Worm (Caenorhabditis elegans) whole organism, dauer: ENCODE data around the gene tpi-1.

Source experiments
- unc-62 ChIP-seq: sonication (generic microtip); optimal IDR thresholded peaks from 2 replicates; lab custom pipeline; 2017; ENCODE audit warnings: missing biosample characterization, missing genetic modification reagents, missing genetic modification characterization

Gene tpi-1

DNA sequence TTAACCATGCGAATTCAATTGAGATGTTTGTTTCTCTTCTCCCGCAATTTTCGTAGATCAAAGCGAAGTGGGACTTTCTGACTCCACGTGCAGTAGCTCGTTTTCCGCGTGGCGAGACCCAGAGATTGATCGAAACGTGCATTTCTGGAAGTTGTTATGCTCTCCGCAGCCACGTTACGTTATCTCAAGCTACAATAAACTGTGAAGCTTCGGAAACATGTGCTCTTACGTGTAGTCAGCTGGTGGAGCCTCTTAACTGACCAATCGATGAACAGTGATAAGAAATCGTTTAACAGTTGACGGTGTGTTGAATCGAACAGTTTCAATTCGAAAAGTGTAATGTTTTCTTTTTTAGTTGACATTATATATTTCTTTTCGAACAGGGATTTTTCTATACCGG is 13.2 kb upstream of the tpi-1 start:
- TF ChIP-seq unc-62 (GFP tag; lab: Kevin White, UChicago), result no peak

DNA sequence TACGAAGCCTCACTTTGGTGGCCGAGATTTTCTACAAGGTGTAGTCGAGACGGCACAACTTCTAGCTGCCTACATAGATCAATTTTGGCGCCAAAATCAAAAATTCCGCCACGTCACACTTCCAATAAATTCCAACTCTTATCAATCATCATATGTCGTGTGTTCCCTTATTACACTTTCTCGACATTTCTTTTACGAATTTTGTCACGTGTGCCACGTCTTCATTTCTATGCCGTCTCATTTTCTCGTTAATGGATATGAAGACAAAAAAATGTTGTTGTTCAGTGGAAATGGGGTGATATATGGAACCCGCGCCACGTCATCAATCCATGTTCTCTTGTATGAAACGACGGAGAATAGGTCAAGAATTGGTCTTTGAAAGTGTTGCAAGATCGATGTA is 12.7 kb upstream of the tpi-1 start:
- no peak for TF ChIP-seq unc-62 (GFP tag; lab: Kevin White, UChicago)

DNA sequence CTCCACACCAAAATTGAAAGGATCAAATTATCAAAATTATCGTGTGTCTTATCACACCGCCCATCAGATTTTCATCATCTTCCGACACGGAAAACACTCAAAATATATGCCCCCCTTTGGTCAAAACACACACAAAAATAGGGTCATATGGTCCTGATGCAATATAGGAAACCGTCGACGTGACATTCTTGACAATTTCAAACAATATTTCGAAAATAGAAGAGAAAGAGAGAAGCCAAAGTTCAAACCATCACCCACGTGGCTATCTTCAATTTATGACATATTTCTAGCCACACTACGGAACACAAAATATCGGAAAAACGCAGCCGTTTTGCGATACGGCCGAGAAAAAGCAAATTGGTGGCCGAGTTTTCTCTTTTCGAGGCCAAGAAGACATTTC is 11.7 kb upstream of the tpi-1 start:
- no peak for TF ChIP-seq unc-62 (GFP tag; lab: Kevin White, UChicago)

DNA sequence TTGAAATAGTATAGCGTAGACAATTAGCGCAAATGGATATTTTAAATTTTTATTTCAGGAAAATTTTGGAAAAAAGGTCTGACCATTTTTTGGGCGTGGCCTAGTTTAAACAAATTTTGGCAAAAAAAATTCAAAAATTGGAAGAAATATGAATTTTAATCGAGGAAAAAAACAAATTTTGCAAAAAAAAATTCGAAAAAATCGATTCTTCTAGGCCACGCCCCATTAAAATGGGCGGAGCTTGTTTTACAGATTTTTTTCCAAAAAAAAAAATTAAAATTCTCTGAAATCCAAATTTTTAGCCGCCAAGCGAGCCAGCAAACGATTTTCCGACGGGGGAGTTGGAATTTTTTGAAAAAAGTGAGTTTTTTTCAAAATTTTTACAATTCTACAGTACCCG is 10.3 kb upstream of the tpi-1 start, which contains the start of gene nadk-2:
nadk-2 (plus strand) TSS at position 301 of the 400 bp plus-strand sequence.
- no peak for TF ChIP-seq unc-62 (GFP tag; lab: Kevin White, UChicago)

DNA sequence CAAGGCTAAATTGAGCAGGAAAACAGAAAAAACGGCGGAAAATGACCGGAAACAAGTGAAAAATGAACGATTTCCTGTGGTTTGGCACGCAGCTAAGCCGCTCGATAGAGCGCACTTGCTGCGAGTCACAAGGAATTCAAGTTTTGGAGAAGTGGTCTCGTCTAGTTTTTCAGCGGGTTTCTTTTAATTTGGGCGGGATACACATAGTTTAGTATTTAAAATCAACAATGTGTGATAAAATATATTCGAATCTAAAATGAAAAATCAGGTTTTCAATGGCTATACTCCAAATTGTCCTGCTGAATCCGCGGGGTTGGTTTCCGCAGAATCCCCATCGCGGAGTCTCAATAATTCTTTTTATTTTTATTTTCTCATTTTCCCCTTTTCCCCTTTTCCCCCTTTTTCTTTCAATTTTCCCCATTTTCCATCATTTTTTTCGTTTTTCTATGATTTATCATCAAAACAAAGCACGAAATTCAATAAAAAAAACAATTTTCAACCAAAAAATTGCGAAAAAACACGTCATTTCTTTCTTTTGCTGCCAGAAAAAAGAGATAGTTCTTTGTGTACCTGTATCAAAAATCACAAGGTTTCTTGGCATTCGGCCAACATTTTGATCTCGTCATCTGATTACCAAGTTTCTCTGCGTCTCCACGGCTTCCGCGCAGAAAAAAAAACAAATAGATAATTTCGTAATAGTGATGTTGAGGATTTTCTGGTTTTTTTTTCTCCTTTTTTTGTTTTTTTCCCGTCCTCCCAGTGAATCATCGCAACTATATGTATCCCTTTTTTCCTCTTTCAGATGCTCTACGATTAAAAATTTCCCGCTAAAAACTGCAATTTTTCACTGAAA is 3.4 kb upstream of the tpi-1 start, which contains the start of gene ippk-1:
ippk-1 (plus strand) TSS at position 803 of the 853 bp plus-strand sequence.
- no peak for TF ChIP-seq unc-62 (GFP tag; lab: Kevin White, UChicago)

DNA sequence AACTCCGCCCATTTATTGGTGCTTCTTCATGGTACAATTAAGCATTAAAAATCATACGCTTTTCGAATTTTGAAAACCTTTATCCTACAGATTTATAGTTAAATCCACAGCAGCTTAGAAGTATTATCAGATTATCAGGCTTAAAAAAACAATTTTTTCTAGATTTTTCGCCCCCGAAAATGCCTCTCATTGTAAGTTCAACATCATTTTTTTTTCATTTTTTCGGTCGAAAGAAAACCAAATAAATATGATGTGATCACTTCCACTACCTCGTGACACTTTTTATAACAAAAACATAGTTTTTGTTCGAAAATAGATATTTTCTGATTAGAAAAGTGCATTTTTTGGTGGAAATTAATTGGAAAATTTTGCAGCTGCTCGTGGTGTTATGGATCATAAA is 2.2 kb upstream of the tpi-1 start:
- no peak for TF ChIP-seq unc-62 (GFP tag; lab: Kevin White, UChicago)

DNA sequence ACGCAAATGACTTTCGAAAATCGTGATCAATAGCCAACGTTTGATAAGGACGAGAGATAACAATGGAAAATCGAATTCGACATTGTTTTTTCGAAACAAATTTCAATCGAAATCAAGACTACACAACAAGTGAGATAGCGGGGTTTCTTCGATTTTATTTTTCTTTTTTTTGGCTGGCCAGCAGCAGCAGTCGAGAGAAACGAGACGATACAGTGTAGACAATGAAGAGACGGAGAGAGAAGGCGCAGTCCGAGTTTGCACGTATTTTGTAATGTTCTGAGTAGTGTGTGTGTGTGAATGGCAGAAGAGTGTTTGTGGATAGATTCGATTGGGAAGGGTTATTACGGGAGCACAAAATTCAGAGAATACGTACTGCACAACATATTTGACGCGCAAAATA is 1.2 kb upstream of the tpi-1 start:
- no peak for TF ChIP-seq unc-62 (GFP tag; lab: Kevin White, UChicago)

DNA sequence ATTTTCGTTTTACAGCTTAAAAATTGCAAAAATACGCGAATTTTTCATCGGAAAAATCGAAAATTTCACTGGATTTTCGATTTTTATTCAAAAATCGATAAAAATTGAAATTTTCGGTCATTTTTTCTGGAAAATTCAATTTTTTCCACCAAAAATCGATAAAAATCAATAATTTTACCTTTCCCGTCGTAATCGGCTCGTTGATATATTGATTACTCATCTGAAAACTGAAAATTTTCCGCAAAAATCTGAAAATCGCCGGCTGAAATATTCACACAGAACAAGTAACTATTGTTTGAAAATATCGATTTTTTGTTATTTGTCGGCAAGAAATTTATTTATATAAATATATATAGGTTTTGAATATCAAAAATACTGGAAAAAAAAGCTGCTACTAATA is 2.4 kb downstream of the tpi-1 start, which contains the start of gene cyn-16:
cyn-16 (minus strand) TSS at position 227 of the 400 bp plus-strand sequence.
- TF ChIP-seq unc-62 (GFP tag; lab: Kevin White, UChicago), result no peak

DNA sequence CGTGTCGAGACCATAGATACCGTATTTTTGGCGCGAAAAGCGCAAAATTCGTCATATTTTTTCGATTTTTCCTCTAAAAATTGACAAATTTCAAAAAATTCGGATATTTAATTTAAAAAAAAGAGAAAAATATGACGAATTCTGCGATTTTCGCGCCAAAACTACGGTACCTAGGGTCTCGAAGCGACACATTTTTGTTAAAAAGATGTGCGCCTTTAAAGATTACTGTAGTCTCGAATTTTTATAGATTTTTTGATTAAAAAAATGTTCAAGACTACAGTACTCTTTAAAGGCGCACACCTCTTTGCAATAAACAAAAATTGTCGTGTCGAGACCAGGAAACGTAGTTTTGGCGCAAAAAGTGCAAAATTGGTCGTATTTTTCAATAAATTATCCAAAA is 2.9 kb downstream of the tpi-1 start:
- TF ChIP-seq unc-62 (GFP tag; lab: Kevin White, UChicago), result no peak

DNA sequence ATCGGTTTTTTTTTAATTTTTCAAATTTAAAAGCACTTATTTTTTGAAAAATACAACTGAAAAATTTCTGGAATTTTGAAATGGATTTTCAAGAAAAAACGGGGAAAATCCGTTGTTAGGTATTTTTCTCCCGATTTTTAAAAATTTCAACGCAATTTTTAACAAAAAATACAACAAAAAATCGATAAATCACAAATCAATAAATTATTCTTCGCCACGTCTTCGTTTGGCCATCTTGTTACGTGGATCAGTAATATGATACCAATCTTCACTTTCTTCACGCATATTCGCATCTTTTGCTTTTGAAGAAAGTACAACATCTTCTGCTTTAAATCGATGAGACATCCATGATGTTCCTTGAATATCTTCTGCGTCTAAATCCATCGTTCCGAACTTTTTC is 10.2 kb downstream of the tpi-1 start:
- TF ChIP-seq unc-62 (GFP tag; lab: Kevin White, UChicago), result no peak

DNA sequence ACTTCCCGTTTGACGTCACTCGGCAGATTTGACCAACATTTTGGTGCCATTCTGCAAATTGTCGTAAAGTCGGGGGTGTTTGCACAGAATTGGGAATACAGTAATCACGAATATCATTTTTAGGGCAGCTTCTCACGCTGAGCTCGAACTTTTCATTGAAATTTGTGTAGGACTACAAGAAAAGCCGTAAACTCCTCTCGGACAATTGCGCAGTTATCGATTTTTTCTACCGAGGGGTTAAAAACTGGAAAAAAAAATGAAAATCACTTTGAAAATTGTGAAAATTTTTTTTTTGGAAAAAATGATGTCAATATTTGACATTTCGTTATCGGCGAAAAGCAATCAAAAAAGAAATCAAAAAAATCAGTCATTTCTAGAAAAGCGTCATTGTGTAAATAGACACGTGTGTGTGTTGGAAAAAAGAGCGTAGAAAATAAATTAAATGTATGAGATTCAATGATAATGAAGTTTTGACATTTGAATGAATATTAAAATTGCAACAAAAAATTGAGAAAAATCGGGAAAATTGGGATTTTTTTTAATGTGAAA is 11.2 kb downstream of the tpi-1 start, which contains the start of gene Y17G7B.8:
Y17G7B.8 (minus strand) TSS at position 51 of the 549 bp plus-strand sequence.
- no peak for TF ChIP-seq unc-62 (GFP tag; lab: Kevin White, UChicago)

DNA sequence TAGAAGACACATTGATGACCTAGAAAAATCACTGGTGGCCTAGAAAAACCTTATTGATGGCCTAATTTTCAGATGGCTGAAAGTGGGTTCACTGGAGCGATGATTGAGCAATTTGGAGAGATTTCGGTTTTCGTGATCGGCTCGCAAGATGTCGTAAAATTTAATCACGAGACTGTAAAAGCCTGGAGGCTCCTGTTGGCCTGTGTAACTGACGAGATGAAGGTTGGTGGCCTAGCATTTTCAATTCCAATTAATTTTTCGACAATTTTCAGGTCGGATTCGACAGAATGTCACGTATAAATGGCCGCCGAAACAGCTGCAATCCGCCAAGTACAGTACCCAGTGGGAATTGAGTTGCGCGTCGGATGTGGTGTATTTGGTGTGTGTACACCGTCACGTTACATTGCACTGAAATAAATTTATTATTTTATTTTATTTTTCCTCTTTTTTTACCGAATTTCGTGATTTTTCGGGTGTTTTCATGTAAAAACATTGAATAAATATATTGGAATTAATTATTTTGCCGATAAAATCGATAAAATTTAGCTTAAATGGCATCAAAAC is 15.5 kb downstream of the tpi-1 start, which contains the start of gene Y17G7B.12:
Y17G7B.12 (plus strand) TSS at position 547 of the 564 bp plus-strand sequence.
- no peak for TF ChIP-seq unc-62 (GFP tag; lab: Kevin White, UChicago)

DNA sequence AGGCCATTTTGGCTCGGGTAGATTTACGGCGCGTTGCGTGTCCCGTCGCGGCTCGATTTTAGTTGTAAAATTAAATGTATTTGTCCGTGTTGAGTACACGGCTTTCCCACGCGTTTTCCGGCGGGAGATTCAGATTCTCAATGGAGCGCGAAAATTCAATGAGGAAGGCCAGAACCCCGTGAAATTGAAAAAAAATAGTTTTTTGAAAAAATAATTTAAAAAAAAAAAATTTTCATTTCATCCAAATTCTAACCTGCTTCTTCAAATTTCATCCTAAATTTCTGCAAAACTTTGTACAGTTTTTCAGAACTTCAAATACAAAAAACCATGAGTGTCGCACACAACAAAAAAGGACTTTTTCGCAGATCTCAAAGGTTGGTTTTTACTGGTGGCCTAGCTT is 30.2 kb downstream of the tpi-1 start, which contains the start of gene glb-29:
glb-29 (plus strand) TSS at position 301 of the 400 bp plus-strand sequence.
- TF ChIP-seq unc-62 (GFP tag; lab: Kevin White, UChicago), result no peak

DNA sequence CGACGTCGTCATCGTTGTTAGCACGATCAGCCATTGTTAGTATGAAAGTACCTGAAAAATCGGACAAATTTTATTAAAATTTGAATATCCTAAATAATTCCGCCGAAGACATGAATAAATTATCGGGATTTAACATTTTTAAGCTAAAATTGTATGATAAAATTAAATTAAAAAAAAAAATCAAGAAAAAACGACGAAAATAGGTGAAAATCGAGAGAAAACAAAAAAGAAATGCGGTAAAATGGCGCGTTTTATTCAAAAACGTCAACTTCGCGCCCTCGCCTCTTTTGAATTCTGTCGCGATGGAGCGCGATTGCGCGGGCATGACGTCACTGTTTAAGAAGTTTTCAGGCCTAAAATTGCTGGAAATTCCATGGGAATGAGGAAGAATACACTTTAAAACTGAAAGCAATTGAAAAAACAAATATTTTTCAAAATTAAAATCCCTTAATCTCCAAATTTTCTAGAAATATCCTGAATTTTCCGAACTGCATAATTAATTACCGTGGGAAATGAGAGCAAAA is 32.3 kb downstream of the tpi-1 start, which contains the start of gene mcm-2:
mcm-2 (minus strand) TSS at position 51 of the 524 bp plus-strand sequence.
- TF ChIP-seq unc-62 (GFP tag; lab: Kevin White, UChicago), result no peak

DNA sequence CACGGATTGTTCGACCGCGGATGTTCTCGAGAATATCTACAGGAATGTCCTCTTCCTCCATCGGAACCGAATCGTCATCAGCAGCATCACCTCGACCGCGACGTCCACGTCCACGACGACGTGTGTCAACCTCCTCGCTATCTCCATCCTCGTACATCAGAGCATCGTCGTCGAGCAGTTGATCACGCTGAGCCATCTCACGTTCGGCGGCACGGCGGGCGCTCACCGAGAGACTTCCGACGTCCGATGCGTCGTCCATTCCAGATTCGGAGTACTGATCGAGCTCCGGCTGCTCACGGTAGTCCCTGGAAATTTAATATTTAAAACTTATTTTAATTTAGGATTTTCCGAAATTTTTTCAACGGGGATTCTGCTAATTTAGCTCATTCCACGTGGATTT is 33.0 kb downstream of the tpi-1 start:
- TF ChIP-seq unc-62 (GFP tag; lab: Kevin White, UChicago), result no peak

DNA sequence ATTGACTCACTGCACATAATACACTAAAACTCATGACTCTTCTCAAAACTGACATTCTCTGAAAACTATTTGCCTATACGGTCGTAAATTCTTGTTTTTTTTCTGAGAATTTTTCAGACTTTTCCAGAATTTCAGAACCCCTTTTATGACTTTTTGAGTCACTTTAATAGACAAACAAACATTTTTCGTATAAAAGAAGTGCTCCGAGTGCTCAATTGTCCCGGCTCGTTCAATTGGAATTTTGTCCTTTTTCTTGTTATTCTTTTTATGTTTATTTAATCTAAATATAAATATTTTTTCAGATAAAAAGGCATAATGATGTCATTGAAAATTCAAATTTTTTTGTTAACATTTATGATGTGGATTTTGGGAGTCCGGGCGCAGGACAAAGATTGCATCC is 40.0 kb downstream of the tpi-1 start, which contains the start of gene Y17G7B.23:
Y17G7B.23 (plus strand) TSS at position 301 of the 400 bp plus-strand sequence.
- no peak for TF ChIP-seq unc-62 (GFP tag; lab: Kevin White, UChicago)
